Fruit fly (Drosophila melanogaster): Measurements from ENCODE around the gene CG6927.

DNA sequence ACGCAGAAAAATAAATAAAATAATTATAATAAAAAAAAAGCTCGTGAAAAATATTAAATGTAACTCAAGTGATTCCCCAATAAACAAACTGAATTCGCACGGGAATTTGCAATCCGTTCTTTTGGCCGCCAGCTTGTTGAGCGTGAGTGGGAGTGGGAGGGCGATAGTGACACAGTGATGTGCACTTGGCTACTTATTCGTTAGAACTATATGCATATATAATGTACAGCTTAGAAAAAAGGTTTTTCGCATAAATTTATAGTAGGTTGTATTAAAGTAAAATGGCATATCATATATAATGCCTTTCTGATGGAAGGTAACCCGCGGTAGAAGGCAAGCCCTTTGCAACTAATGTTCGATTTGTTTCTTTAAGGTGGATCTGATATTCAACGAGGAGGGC, 5.7 kb downstream of the CG6927 start:
- TF ChIP-seq kay (GFP tag; ENCODE audit: borderline replicate concordance) (no peak), CG11617 (GFP tag; optimal IDR thresholded peaks at IDR 0.05) (no peak), CG1620 (GFP tag; optimal IDR thresholded peaks at IDR 0.05) (no peak), Clk (GFP tag; optimal IDR thresholded peaks at IDR 0.05) (no peak), CG33017 (tag; optimal IDR thresholded peaks at IDR 0.05) (no peak), CG12768 (GFP tag; optimal IDR thresholded peaks at IDR 0.05) (no peak), toe (GFP tag; optimal IDR thresholded peaks at IDR 0.05) (no peak), CG14711 (tag; optimal IDR thresholded peaks at IDR 0.05) (no peak), Hr96 (GFP tag; optimal IDR thresholded peaks at IDR 0.05) (no peak), cnc (optimal IDR thresholded peaks at IDR 0.05) (no peak), CG7101 (tag; optimal IDR thresholded peaks at IDR 0.05) (no peak), CG5204 (GFP tag; optimal IDR thresholded peaks at IDR 0.05) (no peak), Crg-1 (GFP tag; optimal IDR thresholded peaks at IDR 0.05) (no peak)

Measured in whole organism, adult.